Worm (Caenorhabditis elegans) whole organism, mixed stage, embryonic: Measurements from ENCODE around the gene sng-1.

Source experiments
- M03D4.4 ChIP-seq: sonication (generic microtip); optimal IDR thresholded peaks from 2 replicates; lab custom pipeline; 2017; ENCODE audit warnings: mild to moderate bottlenecking, missing genetic modification characterization, missing compliant biosample characterization
- bed-3 ChIP-seq: fragments of 200-800 bp; sonication (Bioruptor generic); optimal IDR thresholded peaks from 3 replicates; lab custom pipeline; 2018; ENCODE audit warnings: mild to moderate bottlenecking, missing genetic modification characterization, moderate library complexity, missing compliant biosample characterization
- blmp-1 ChIP-seq: fragments of 150-350 bp; optimal IDR thresholded peaks from 2 replicates; lab custom pipeline; 2014; ENCODE audit warnings: missing biosample characterization, missing genetic modification characterization
- ceh-39 ChIP-seq: fragments of 150-350 bp; optimal IDR thresholded peaks from 2 replicates; lab custom pipeline; 2014; ENCODE audit warnings: missing biosample characterization, missing genetic modification characterization
- ceh-43 ChIP-seq: fragments of 200-800 bp; sonication (Bioruptor generic); optimal IDR thresholded peaks from 2 replicates; lab custom pipeline; 2018; ENCODE audit warnings: mild to moderate bottlenecking, missing genetic modification characterization, moderate library complexity, missing compliant biosample characterization
- ceh-83 ChIP-seq: fragments of 200-800 bp; sonication (Bioruptor generic); optimal IDR thresholded peaks from 2 replicates; lab custom pipeline; 2018; ENCODE audit warnings: mild to moderate bottlenecking, missing genetic modification characterization, missing compliant biosample characterization
- drap-1 ChIP-seq: fragments of 200-800 bp; sonication (Bioruptor generic); optimal IDR thresholded peaks from 3 replicates; lab custom pipeline; 2018; ENCODE audit warnings: mild to moderate bottlenecking, missing genetic modification characterization, missing compliant biosample characterization
- elt-1 ChIP-seq: sonication (generic microtip); optimal IDR thresholded peaks from 2 replicates; lab custom pipeline; 2017; ENCODE audit warnings: missing genetic modification characterization, mild to moderate bottlenecking, missing compliant biosample characterization, antibody characterized with exemption, moderate library complexity, borderline replicate concordance; ENCODE audit not compliant: insufficient read depth
- elt-3 ChIP-seq: fragments of 150-350 bp; optimal IDR thresholded peaks from 2 replicates; lab custom pipeline; 2014; ENCODE audit warnings: missing biosample characterization, missing genetic modification characterization
- flh-1 ChIP-seq: fragments of 200-800 bp; sonication (Bioruptor generic); optimal IDR thresholded peaks from 2 replicates; lab custom pipeline; 2018; ENCODE audit warnings: mild to moderate bottlenecking, missing genetic modification characterization, moderate library complexity, missing compliant biosample characterization
- ham-2 ChIP-seq: fragments of 200-800 bp; sonication (Bioruptor generic); optimal IDR thresholded peaks from 2 replicates; lab custom pipeline; 2018; ENCODE audit warnings: mild to moderate bottlenecking, missing genetic modification characterization, missing compliant biosample characterization
- hlh-1 ChIP-seq: fragments of 150-350 bp; optimal IDR thresholded peaks from 2 replicates; lab custom pipeline; 2014; ENCODE audit warnings: missing biosample characterization, missing genetic modification reagents, missing genetic modification characterization
- lin-32 ChIP-seq: fragments of 200-800 bp; sonication (Bioruptor generic); optimal IDR thresholded peaks from 2 replicates; lab custom pipeline; 2018; ENCODE audit warnings: mild to moderate bottlenecking, missing genetic modification characterization, missing compliant biosample characterization
- mab-5 ChIP-seq: fragments of 150-350 bp; optimal IDR thresholded peaks from 2 replicates; lab custom pipeline; 2014; ENCODE audit warnings: missing biosample characterization, missing genetic modification characterization
- mep-1 ChIP-seq: fragments of 150-350 bp; optimal IDR thresholded peaks from 2 replicates; lab custom pipeline; 2017; ENCODE audit warnings: missing biosample characterization, missing genetic modification reagents, missing genetic modification characterization, inconsistent platforms
- mls-2 ChIP-seq: sonication (generic microtip); optimal IDR thresholded peaks from 2 replicates; lab custom pipeline; 2016; ENCODE audit warnings: mild to moderate bottlenecking, missing genetic modification characterization, moderate library complexity, missing compliant biosample characterization
- nhr-12 ChIP-seq: fragments of 150-350 bp; optimal IDR thresholded peaks from 2 replicates; lab custom pipeline; 2014; ENCODE audit warnings: missing biosample characterization, missing genetic modification characterization
- nhr-28 ChIP-seq: fragments of 150-350 bp; optimal IDR thresholded peaks from 2 replicates; lab custom pipeline; 2014; ENCODE audit warnings: missing biosample characterization, missing genetic modification characterization
- sem-2 ChIP-seq: fragments of 200-800 bp; sonication (Bioruptor generic); optimal IDR thresholded peaks from 2 replicates; lab custom pipeline; 2018; ENCODE audit warnings: mild to moderate bottlenecking, missing genetic modification characterization, missing compliant biosample characterization
- snpc-4 ChIP-seq: fragments of 150-350 bp; optimal IDR thresholded peaks from 2 replicates; lab custom pipeline; 2014; ENCODE audit warnings: missing biosample characterization, missing genetic modification characterization
- sptf-1 ChIP-seq: sonication (generic microtip); optimal IDR thresholded peaks from 2 replicates; lab custom pipeline; 2017; ENCODE audit warnings: mild to moderate bottlenecking, missing genetic modification characterization, moderate library complexity, missing compliant biosample characterization
- tbx-8 ChIP-seq: fragments of 200-800 bp; sonication (Bioruptor generic); optimal IDR thresholded peaks from 2 replicates; lab custom pipeline; 2018; ENCODE audit warnings: mild to moderate bottlenecking, missing genetic modification characterization, moderate library complexity, missing compliant biosample characterization
- unc-120 ChIP-seq: sonication (generic microtip); optimal IDR thresholded peaks from 2 replicates; lab custom pipeline; 2017; ENCODE audit warnings: missing genetic modification characterization, missing compliant biosample characterization; ENCODE audit not compliant: poor library complexity, severe bottlenecking
- unc-39 ChIP-seq: fragments of 150-350 bp; optimal IDR thresholded peaks from 2 replicates; lab custom pipeline; 2014; ENCODE audit warnings: missing biosample characterization, missing genetic modification characterization
- unc-62 ChIP-seq: fragments of 150-350 bp; optimal IDR thresholded peaks from 2 replicates; lab custom pipeline; 2014; ENCODE audit warnings: missing biosample characterization, missing genetic modification reagents, missing genetic modification characterization
- zip-8 ChIP-seq: fragments of 150-350 bp; optimal IDR thresholded peaks from 2 replicates; lab custom pipeline; 2014; ENCODE audit warnings: missing biosample characterization, missing genetic modification characterization
- ztf-11 ChIP-seq: fragments of 150-350 bp; optimal IDR thresholded peaks from 2 replicates; lab custom pipeline; 2014; ENCODE audit warnings: missing biosample characterization, missing genetic modification characterization

Gene sng-1

ce11 chrX:7290859-7291628 lies 36.4 kb upstream of the sng-1 start:
- no peak for TF ChIP-seq lin-32 (GFP tag; lab: Kevin White, UChicago)
- no peak for TF ChIP-seq blmp-1 (tag; lab: Kevin White, UChicago)
- no peak for TF ChIP-seq mep-1 (tag; lab: Kevin White, UChicago)
- no peak for TF ChIP-seq ceh-39

ce11 chrX:7291810-7292209 lies 35.6 kb upstream of the sng-1 start, which contains the start of gene lron-7:
Gene lron-7, plus strand, starts transcription at chrX:7292132.
- TF ChIP-seq snpc-4 (tag; lab: Kevin White, UChicago), result no peak
- TF ChIP-seq drap-1, result no peak
- TF ChIP-seq ceh-39, result no peak
- TF ChIP-seq lin-32 (GFP tag; lab: Kevin White, UChicago), result no peak
- TF ChIP-seq flh-1, result no peak
- no peak for TF ChIP-seq bed-3 (GFP tag; lab: Kevin White, UChicago)
- no peak for TF ChIP-seq ham-2
- TF ChIP-seq ceh-43 (GFP tag; lab: Kevin White, UChicago), result no peak
- TF ChIP-seq unc-39 (tag; lab: Kevin White, UChicago), result no peak
- no peak for TF ChIP-seq tbx-8 (GFP tag; lab: Kevin White, UChicago)
- no peak for TF ChIP-seq sptf-1 (tag; lab: Kevin White, UChicago)
- no peak for TF ChIP-seq hlh-1 (tag; lab: Kevin White, UChicago)
- TF ChIP-seq unc-120 (tag; lab: Kevin White, UChicago), result no peak
- TF ChIP-seq unc-62 (GFP tag; lab: Kevin White, UChicago), result no peak
- TF ChIP-seq ztf-11 (tag; lab: Kevin White, UChicago), result no peak
- TF ChIP-seq mep-1 (tag; lab: Kevin White, UChicago), result no peak

- TF ChIP-seq drap-1 (no peak), nhr-12 (no peak), zip-8 (tag; lab: Kevin White, UChicago) (no peak), sem-2 (GFP tag; lab: Kevin White, UChicago) (no peak), unc-39 (tag; lab: Kevin White, UChicago) (no peak), bed-3 (GFP tag; lab: Kevin White, UChicago) (no peak)
- TF ChIP-seq, all 35 proteins: peak for 0
Observed at ce11 chrX:7296310-7296709, 31.1 kb upstream of the sng-1 start.

- TF ChIP-seq mls-2 (tag; lab: Kevin White, UChicago) (no peak), snpc-4 (tag; lab: Kevin White, UChicago) (no peak), nhr-28 (no peak)
Observed at ce11 chrX:7298652-7299051, 28.7 kb upstream of the sng-1 start, which contains the start of gene K03A1.4. Gene K03A1.4, minus strand, starts transcription at chrX:7298752.

ce11 chrX:7303115-7303514 lies 24.3 kb upstream of the sng-1 start:
- TF ChIP-seq elt-1, result no peak
- TF ChIP-seq, all 35 proteins: peak for 0

- peak; percentile 59 for TF ChIP-seq elt-1
- TF ChIP-seq M03D4.4 (tag; lab: Kevin White, UChicago), result no peak
- TF ChIP-seq nhr-28, result no peak
- TF ChIP-seq unc-62 (GFP tag; lab: Kevin White, UChicago), result no peak
- TF ChIP-seq blmp-1 (tag; lab: Kevin White, UChicago), result no peak
- TF ChIP-seq mls-2 (tag; lab: Kevin White, UChicago), result no peak
- TF ChIP-seq mab-5 (tag; lab: Kevin White, UChicago), result no peak
- TF ChIP-seq ceh-43 (GFP tag; lab: Kevin White, UChicago), result no peak
- no peak for TF ChIP-seq ceh-83 (GFP tag; lab: Kevin White, UChicago)
- TF ChIP-seq elt-3 (tag; lab: Kevin White, UChicago), result peak; percentile 52
- peak; percentile 45 for TF ChIP-seq hlh-1 (tag; lab: Kevin White, UChicago)
- TF ChIP-seq, all 35 proteins: peak for 3
Observed at ce11 chrX:7305520-7306186, 21.7 kb upstream of the sng-1 start, which contains the start of gene sur-5. Gene sur-5, minus strand, starts transcription at chrX:7305570.
